Fruit fly (Drosophila melanogaster): ENCODE results near the gene CG17919.

CG17919 gene

DNA sequence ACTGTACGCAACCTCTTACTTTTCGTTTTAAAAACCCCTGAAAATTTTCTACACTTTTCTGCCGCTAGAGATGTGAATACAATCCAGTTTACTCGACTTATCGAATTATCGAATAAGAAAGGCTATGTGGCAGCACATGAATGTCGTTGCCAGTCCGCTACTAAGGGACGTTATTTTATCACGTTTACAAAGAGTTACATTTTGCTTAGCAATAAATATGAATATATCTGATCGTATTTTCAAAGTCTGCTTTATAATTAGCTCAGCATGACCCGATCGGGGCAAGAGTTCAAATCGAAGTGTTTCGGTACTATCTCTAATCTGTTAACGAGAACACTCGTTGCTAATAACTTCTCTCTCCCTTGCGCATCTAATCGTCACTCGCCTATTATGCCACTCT, 24.3 kb downstream of the CG17919 start, which contains the start of gene CG42724 (continued):
- TF ChIP-seq bowl (GFP tag; IDR thresholded peaks at IDR 0.05) (no peak), Oaz (GFP tag; IDR thresholded peaks at IDR 0.05) (no peak), al (GFP tag; IDR thresholded peaks at IDR 0.05) (peak; percentile 32; the same call in 1 of the 2 replicates), CG18619 (GFP tag; optimal IDR thresholded peaks at IDR 0.05) (no peak), CG31365 (tag; optimal IDR thresholded peaks at IDR 0.05) (no peak), CG2202 (tag; optimal IDR thresholded peaks at IDR 0.05) (no peak), Gug (GFP tag; IDR thresholded peaks at IDR 0.05) (peak; percentile 60; the same call in 2 of the 4 replicates), wek (GFP tag; optimal IDR thresholded peaks at IDR 0.05) (peak; percentile 30), Abd-B (GFP tag; optimal IDR thresholded peaks at IDR 0.05) (no peak), ttk (GFP tag; IDR thresholded peaks at IDR 0.05) (peak; percentile 39; the same call in 1 of the 2 replicates), BtbVII (GFP tag; optimal IDR thresholded peaks at IDR 0.05) (no peak), CG6272 (GFP tag; IDR thresholded peaks at IDR 0.05) (peak; percentile 57; the same call in 1 of the 2 replicates), h (optimal IDR thresholded peaks at IDR 0.05) (no peak), btn (GFP tag; optimal IDR thresholded peaks at IDR 0.05) (no peak), CG12071 (GFP tag; optimal IDR thresholded peaks at IDR 0.05) (no peak), CG9727 (GFP tag; optimal IDR thresholded peaks at IDR 0.05) (no peak), Ets65A (GFP tag) (peak; percentile 98), CG6654 (GFP tag; optimal IDR thresholded peaks at IDR 0.05) (no peak), oc (tag; optimal IDR thresholded peaks at IDR 0.05) (no peak), pzg (GFP tag; optimal IDR thresholded peaks at IDR 0.05) (peak; percentile 86), gt (GFP tag; IDR thresholded peaks at IDR 0.05) (no peak), Kr (GFP tag; optimal IDR thresholded peaks at IDR 0.05) (no peak), cato (GFP tag; optimal IDR thresholded peaks at IDR 0.05; ENCODE audit: borderline replicate concordance) (no peak), run (tag; optimal IDR thresholded peaks at IDR 0.05) (no peak), CG15073 (GFP tag; optimal IDR thresholded peaks at IDR 0.05) (no peak), CG6813 (GFP tag; optimal IDR thresholded peaks at IDR 0.05) (no peak), CG17328 (GFP tag; IDR thresholded peaks at IDR 0.05) (0 out of 2 replicates have a peak, but pooled peaks have one; percentile 30), nau (GFP tag; optimal IDR thresholded peaks at IDR 0.05) (no peak), CG7271 (tag; optimal IDR thresholded peaks at IDR 0.05) (no peak), danr (GFP tag; IDR thresholded peaks at IDR 0.05) (0 out of 2 replicates have a peak, but pooled peaks have one; percentile 33), CG16813 (GFP tag; IDR thresholded peaks at IDR 0.05; ENCODE audit: partially characterized antibody) (peak; percentile 62; the same call in 2 of the 3 replicates), odd (GFP tag; optimal IDR thresholded peaks at IDR 0.05) (no peak), tgo (GFP tag; IDR thresholded peaks at IDR 0.05) (peak; percentile 59), unc-4 (GFP tag; IDR thresholded peaks at IDR 0.05; ENCODE audit: partially characterized antibody) (peak; percentile 29; the same call in 1 of the 2 replicates), mld (GFP tag; IDR thresholded peaks at IDR 0.05; ENCODE audit: partially characterized antibody) (no peak), CG13296 (GFP tag; optimal IDR thresholded peaks at IDR 0.05) (no peak), sug (tag; optimal IDR thresholded peaks at IDR 0.05) (no peak), Ptx1 (GFP tag; IDR thresholded peaks at IDR 0.05) (peak; percentile 74), zen2 (GFP tag; IDR thresholded peaks at IDR 0.05; ENCODE audit: partially characterized antibody) (no peak; the same call in 2 of the 3 replicates), dati (GFP tag; IDR thresholded peaks at IDR 0.05) (no peak), pho (GFP tag; optimal IDR thresholded peaks at IDR 0.05) (peak; percentile 74), CG33213 (GFP tag; optimal IDR thresholded peaks at IDR 0.05) (peak; percentile 59), CG32767 (GFP tag; IDR thresholded peaks at IDR 0.05) (no peak), slou (GFP tag; optimal IDR thresholded peaks at IDR 0.05) (peak; percentile 26), D19A (tag; optimal IDR thresholded peaks at IDR 0.05) (no peak), Ravus (GFP tag; IDR thresholded peaks at IDR 0.05) (no peak), CG4404 (GFP tag; IDR thresholded peaks at IDR 0.05) (no peak), CG1792 (GFP tag; optimal IDR thresholded peaks at IDR 0.05) (peak; percentile 46), Mes4 (GFP tag; optimal IDR thresholded peaks at IDR 0.05) (peak; percentile 47), HHEX (GFP tag; optimal IDR thresholded peaks at IDR 0.05) (no peak), vfl (GFP tag; optimal IDR thresholded peaks at IDR 0.05) (peak; percentile 37), CrebB (tag; optimal IDR thresholded peaks at IDR 0.05) (peak; percentile 63)

Measured in whole organism, embryonic.